Worm (Caenorhabditis elegans) whole organism, late embryonic: ENCODE measurements around the gene F56B3.4.

Source experiments
- C08G9.2 ChIP-seq: sonication (generic microtip); optimal IDR thresholded peaks from 2 replicates; lab custom pipeline; 2016; ENCODE audit warnings: mild to moderate bottlenecking, missing genetic modification characterization, moderate library complexity, missing compliant biosample characterization
- C38D4.7 ChIP-seq: fragments of 200-800 bp; sonication (Bioruptor generic); optimal IDR thresholded peaks from 2 replicates; lab custom pipeline; 2018; ENCODE audit warnings: mild to moderate bottlenecking, missing genetic modification characterization, moderate library complexity, missing compliant biosample characterization
- F13H6.1 ChIP-seq: sonication (generic microtip); optimal IDR thresholded peaks from 2 replicates; lab custom pipeline; 2016; ENCODE audit warnings: missing genetic modification characterization, missing compliant biosample characterization
- K09A11.1 ChIP-seq: sonication (generic microtip); optimal IDR thresholded peaks from 2 replicates; lab custom pipeline; 2017; ENCODE audit warnings: antibody characterized with exemption, mild to moderate bottlenecking, missing genetic modification characterization, missing compliant biosample characterization; ENCODE audit not compliant: insufficient read depth
- T23F11.4 ChIP-seq: fragments of 200-800 bp; sonication (Bioruptor generic); optimal IDR thresholded peaks from 2 replicates; lab custom pipeline; 2018; ENCODE audit warnings: mild to moderate bottlenecking, missing genetic modification characterization, missing compliant biosample characterization
- Y22D7AL.16 ChIP-seq: sonication (generic microtip); optimal IDR thresholded peaks from 2 replicates; lab custom pipeline; 2016; ENCODE audit warnings: missing genetic modification characterization, missing compliant biosample characterization
- ahr-1 ChIP-seq: sonication (generic microtip); optimal IDR thresholded peaks from 2 replicates; lab custom pipeline; 2016; ENCODE audit warnings: missing genetic modification characterization, missing compliant biosample characterization
- ama-1 ChIP-seq: fragments of 150-350 bp; optimal IDR thresholded peaks from 2 replicates; lab custom pipeline; 2014
- ceh-19 ChIP-seq: fragments of 200-800 bp; sonication (Bioruptor generic); optimal IDR thresholded peaks from 2 replicates; lab custom pipeline; 2018; ENCODE audit warnings: mild to moderate bottlenecking, missing genetic modification characterization, missing compliant biosample characterization
- ceh-24 ChIP-seq: sonication (generic microtip); optimal IDR thresholded peaks from 2 replicates; lab custom pipeline; 2016; ENCODE audit warnings: mild to moderate bottlenecking, missing genetic modification characterization, missing compliant biosample characterization
- ceh-31 ChIP-seq: sonication (generic microtip); optimal IDR thresholded peaks from 2 replicates; lab custom pipeline; 2016; ENCODE audit warnings: missing genetic modification characterization, missing compliant biosample characterization
- ceh-34 ChIP-seq: sonication (generic microtip); optimal IDR thresholded peaks from 2 replicates; lab custom pipeline; 2016; ENCODE audit warnings: mild to moderate bottlenecking, missing genetic modification characterization, missing compliant biosample characterization
- ceh-48 ChIP-seq: sonication (generic microtip); optimal IDR thresholded peaks from 2 replicates; lab custom pipeline; 2016; ENCODE audit warnings: missing genetic modification characterization, inconsistent platforms, missing compliant biosample characterization
- ceh-6 ChIP-seq: fragments of 200-800 bp; sonication (Bioruptor generic); optimal IDR thresholded peaks from 2 replicates; lab custom pipeline; 2018; ENCODE audit warnings: mild to moderate bottlenecking, missing genetic modification characterization, missing compliant biosample characterization
- ceh-9 ChIP-seq: sonication (generic microtip); optimal IDR thresholded peaks from 2 replicates; lab custom pipeline; 2016; ENCODE audit warnings: mild to moderate bottlenecking, missing genetic modification characterization, inconsistent platforms, missing compliant biosample characterization
- che-1 ChIP-seq: sonication (generic microtip); optimal IDR thresholded peaks from 2 replicates; lab custom pipeline; 2016; ENCODE audit warnings: mild to moderate bottlenecking, missing genetic modification characterization, missing compliant biosample characterization
- dve-1 ChIP-seq: sonication (generic microtip); optimal IDR thresholded peaks from 2 replicates; lab custom pipeline; 2017; ENCODE audit warnings: antibody characterized with exemption, mild to moderate bottlenecking, missing genetic modification characterization, missing compliant biosample characterization
- elt-2 ChIP-seq: sonication (generic microtip); optimal IDR thresholded peaks from 2 replicates; lab custom pipeline; 2016; ENCODE audit warnings: missing genetic modification reagents, missing genetic modification characterization, missing compliant biosample characterization
- fax-1 ChIP-seq: sonication (generic microtip); optimal IDR thresholded peaks from 2 replicates; lab custom pipeline; 2016; ENCODE audit warnings: missing genotype, missing genetic modification characterization, missing compliant biosample characterization
- fkh-6 ChIP-seq: sonication (generic microtip); optimal IDR thresholded peaks from 2 replicates; lab custom pipeline; 2016; ENCODE audit warnings: missing genetic modification characterization, missing compliant biosample characterization
- gmeb-2 ChIP-seq: sonication (generic microtip); optimal IDR thresholded peaks from 2 replicates; lab custom pipeline; 2016; ENCODE audit warnings: missing genetic modification characterization, inconsistent platforms, missing compliant biosample characterization
- hlh-13 ChIP-seq: fragments of 200-800 bp; sonication (Bioruptor generic); optimal IDR thresholded peaks from 2 replicates; lab custom pipeline; 2018; ENCODE audit warnings: mild to moderate bottlenecking, missing genetic modification characterization, missing compliant biosample characterization
- hlh-15 ChIP-seq: sonication (generic microtip); optimal IDR thresholded peaks from 2 replicates; lab custom pipeline; 2016; ENCODE audit warnings: missing genetic modification characterization, missing compliant biosample characterization
- hlh-6 ChIP-seq: sonication (generic microtip); optimal IDR thresholded peaks from 2 replicates; lab custom pipeline; 2016; ENCODE audit warnings: missing genotype, missing genetic modification characterization, missing compliant biosample characterization
- hlh-8 ChIP-seq: sonication (generic microtip); optimal IDR thresholded peaks from 2 replicates; lab custom pipeline; 2016; ENCODE audit warnings: missing genotype, missing genetic modification characterization, missing compliant biosample characterization
- lin-11 ChIP-seq: fragments of 200-800 bp; sonication (Bioruptor generic); optimal IDR thresholded peaks from 2 replicates; lab custom pipeline; 2018; ENCODE audit warnings: mild to moderate bottlenecking, missing genetic modification characterization, missing compliant biosample characterization
- madf-2 ChIP-seq: sonication (generic microtip); optimal IDR thresholded peaks from 2 replicates; lab custom pipeline; 2017; ENCODE audit warnings: missing genetic modification characterization, missing compliant biosample characterization
- nfya-1 ChIP-seq: sonication (generic microtip); optimal IDR thresholded peaks from 2 replicates; lab custom pipeline; 2017; ENCODE audit warnings: missing genetic modification characterization, mild to moderate bottlenecking, missing compliant biosample characterization, antibody characterized with exemption, moderate library complexity
- nhr-11 ChIP-seq: fragments of 150-350 bp; optimal IDR thresholded peaks from 2 replicates; lab custom pipeline; 2014; ENCODE audit warnings: missing biosample characterization, missing genetic modification characterization
- nhr-232 ChIP-seq: sonication (generic microtip); optimal IDR thresholded peaks from 2 replicates; lab custom pipeline; 2016; ENCODE audit warnings: missing genetic modification characterization, missing compliant biosample characterization
- odd-2 ChIP-seq: sonication (generic microtip); optimal IDR thresholded peaks from 2 replicates; lab custom pipeline; 2017; ENCODE audit warnings: antibody characterized with exemption, mild to moderate bottlenecking, missing genetic modification characterization, missing compliant biosample characterization
- pat-9 ChIP-seq: fragments of 200-800 bp; sonication (Bioruptor generic); optimal IDR thresholded peaks from 2 replicates; lab custom pipeline; 2018; ENCODE audit warnings: mild to moderate bottlenecking, missing genetic modification characterization, moderate library complexity, missing compliant biosample characterization
- pax-1 ChIP-seq: fragments of 150-350 bp; optimal IDR thresholded peaks from 2 replicates; lab custom pipeline; 2014; ENCODE audit warnings: missing biosample characterization, missing genetic modification characterization
- ref-2 ChIP-seq: sonication (generic microtip); optimal IDR thresholded peaks from 2 replicates; lab custom pipeline; 2016; ENCODE audit warnings: missing genetic modification characterization, missing compliant biosample characterization
- rnt-1 ChIP-seq: sonication (generic microtip); optimal IDR thresholded peaks from 2 replicates; lab custom pipeline; 2016; ENCODE audit warnings: missing genetic modification characterization, missing compliant biosample characterization
- sdc-2 ChIP-seq: sonication (generic microtip); optimal IDR thresholded peaks from 2 replicates; lab custom pipeline; 2016; ENCODE audit warnings: missing genotype, missing genetic modification characterization, missing compliant biosample characterization
- sox-4 ChIP-seq: sonication (generic microtip); optimal IDR thresholded peaks from 2 replicates; lab custom pipeline; 2017; ENCODE audit warnings: mild to moderate bottlenecking, missing genetic modification characterization, inconsistent platforms, missing compliant biosample characterization
- syd-9 ChIP-seq: sonication (generic microtip); optimal IDR thresholded peaks from 2 replicates; lab custom pipeline; 2016; ENCODE audit warnings: mild to moderate bottlenecking, missing genetic modification characterization, moderate library complexity, missing compliant biosample characterization
- tbx-2 ChIP-seq: sonication (generic microtip); optimal IDR thresholded peaks from 2 replicates; lab custom pipeline; 2016; ENCODE audit warnings: missing genetic modification characterization, missing compliant biosample characterization
- unc-3 ChIP-seq, 2 experiments: fragments of 200-800 bp in 1 of 2; sonication (Bioruptor generic) in 1 of 2; sonication (generic microtip) in 1 of 2; conservative IDR thresholded peaks in 1 of 2; optimal IDR thresholded peaks in 1 of 2; 2 replicates each; pipeline versions ENCODE4 v1.3.6 to Lab custom; 2016 to 2022; ENCODE audit warnings: missing compliant biosample characterization in 2 of 2, missing genetic modification characterization in 2 of 2, missing genetic modification reagents in 1 of 2
- unc-42 ChIP-seq: sonication (generic microtip); optimal IDR thresholded peaks from 2 replicates; lab custom pipeline; 2016; ENCODE audit warnings: missing genotype, missing genetic modification characterization, missing compliant biosample characterization
- zip-5 ChIP-seq: sonication (generic microtip); optimal IDR thresholded peaks from 2 replicates; lab custom pipeline; 2016; ENCODE audit warnings: missing genetic modification characterization, missing compliant biosample characterization
- ztf-16 ChIP-seq: sonication (generic microtip); optimal IDR thresholded peaks from 2 replicates; lab custom pipeline; 2017; ENCODE audit warnings: missing genetic modification characterization, missing compliant biosample characterization

Gene F56B3.4

ce11 chrIV:794275-794674 lies at the start of gene F56B3.4:
F56B3.4 (minus strand) TSS chrIV:794275.
- no peak for TF ChIP-seq fkh-6 (tag; lab: Kevin White, UChicago)
- no peak for TF ChIP-seq ama-1
- no peak for TF ChIP-seq gmeb-2
- no peak for TF ChIP-seq zip-5 (tag; lab: Kevin White, UChicago)
- no peak for TF ChIP-seq F13H6.1 (tag; lab: Kevin White, UChicago)
- TF ChIP-seq unc-42, result no peak
- TF ChIP-seq ahr-1, result no peak
- TF ChIP-seq che-1 (tag; lab: Kevin White, UChicago), result no peak
- no peak for TF ChIP-seq tbx-2
- TF ChIP-seq odd-2, result no peak
- no peak for TF ChIP-seq ceh-31 (tag; lab: Kevin White, UChicago)
- TF ChIP-seq fax-1 (tag; lab: Kevin White, UChicago), result no peak
- no peak for TF ChIP-seq ceh-6 (GFP tag; lab: Kevin White, UChicago)
- no peak for TF ChIP-seq unc-3 (GFP tag; conservative IDR thresholded peaks at IDR 0.05; lab: Robert Waterston, UW)
- no peak for TF ChIP-seq unc-3 (tag; optimal IDR thresholded peaks at IDR 0.05; lab: Kevin White, UChicago)
- TF ChIP-seq madf-2 (tag; lab: Kevin White, UChicago), result no peak
- no peak for TF ChIP-seq rnt-1 (tag; lab: Kevin White, UChicago)
- no peak for TF ChIP-seq nhr-11 (tag; lab: Kevin White, UChicago)
- TF ChIP-seq hlh-13 (GFP tag; lab: Kevin White, UChicago), result no peak
- TF ChIP-seq ceh-24 (tag; lab: Kevin White, UChicago), result no peak

ce11 chrIV:842630-843029 lies 48.6 kb upstream of the F56B3.4 start:
- TF ChIP-seq ceh-34, result peak; percentile 14
- TF ChIP-seq pat-9 (tag; lab: Kevin White, UChicago), result peak; percentile 16
- peak; percentile 8 for TF ChIP-seq ztf-16 (tag; lab: Kevin White, UChicago)
- TF ChIP-seq hlh-6 (tag; lab: Kevin White, UChicago), result peak; percentile 33
- peak; percentile 57 for TF ChIP-seq Y22D7AL.16 (tag; lab: Kevin White, UChicago)
- TF ChIP-seq ceh-31 (tag; lab: Kevin White, UChicago), result peak; percentile 36
- peak; percentile 14 for TF ChIP-seq C08G9.2
- TF ChIP-seq hlh-8, result peak; percentile 26
- TF ChIP-seq syd-9 (tag; lab: Kevin White, UChicago), result no peak
- no peak for TF ChIP-seq ama-1
- TF ChIP-seq ceh-9 (tag; lab: Kevin White, UChicago), result no peak
- peak; percentile 23 for TF ChIP-seq madf-2 (tag; lab: Kevin White, UChicago)
- peak; percentile 12 for TF ChIP-seq dve-1 (tag; lab: Kevin White, UChicago)
- peak; percentile 69 for TF ChIP-seq unc-3 (GFP tag; conservative IDR thresholded peaks at IDR 0.05; lab: Robert Waterston, UW)
- TF ChIP-seq unc-3 (tag; optimal IDR thresholded peaks at IDR 0.05; lab: Kevin White, UChicago), result no peak
- peak; percentile 53 for TF ChIP-seq che-1 (tag; lab: Kevin White, UChicago)
- peak; percentile 30 for TF ChIP-seq C38D4.7 (GFP tag; lab: Kevin White, UChicago)
- peak; percentile 34 for TF ChIP-seq tbx-2
- peak; percentile 13 for TF ChIP-seq ref-2
- no peak for TF ChIP-seq pax-1 (tag; lab: Kevin White, UChicago)
- TF ChIP-seq unc-42, result no peak
- peak; percentile 22 for TF ChIP-seq ceh-48 (tag; lab: Kevin White, UChicago)
- peak; percentile 61 for TF ChIP-seq ceh-6 (GFP tag; lab: Kevin White, UChicago)
- TF ChIP-seq gmeb-2, result peak; percentile 58
- peak; percentile 39 for TF ChIP-seq F13H6.1 (tag; lab: Kevin White, UChicago)
- peak; percentile 64 for TF ChIP-seq elt-2 (tag; lab: Kevin White, UChicago)
- no peak for TF ChIP-seq hlh-15
- peak; percentile 6 for TF ChIP-seq K09A11.1 (tag; lab: Kevin White, UChicago)
- no peak for TF ChIP-seq ceh-19
- no peak for TF ChIP-seq sdc-2 (tag; lab: Kevin White, UChicago)
- TF ChIP-seq nfya-1, result peak; percentile 20
- peak; percentile 39 for TF ChIP-seq nhr-232
- peak; percentile 37 for TF ChIP-seq lin-11 (tag; lab: Kevin White, UChicago)
- no peak for TF ChIP-seq T23F11.4 (GFP tag; lab: Kevin White, UChicago)
- TF ChIP-seq sox-4 (tag; lab: Kevin White, UChicago), result peak; percentile 58
- peak; percentile 31 for TF ChIP-seq rnt-1 (tag; lab: Kevin White, UChicago)
